Worm (Caenorhabditis elegans): ENCODE results near the gene sox-4.

ce11 chrX:3488993-3489392, 19.8 kb downstream of the sox-4 start, which contains the start of gene C12D12.3:
- TF ChIP-seq T22C8.4 (GFP tag; IDR thresholded peaks at IDR 0.05) = no peak
- no peak for TF ChIP-seq flt-1 (GFP tag; IDR thresholded peaks at IDR 0.05)
- TF ChIP-seq cog-1 (tag; optimal IDR thresholded peaks at IDR 0.05) = no peak
- no peak for TF ChIP-seq med-1 (GFP tag; optimal IDR thresholded peaks at IDR 0.05; ENCODE audit: insufficient read depth)
- TF ChIP-seq klf-2 (GFP tag; conservative IDR thresholded peaks at IDR 0.05) = no peak
- TF ChIP-seq ref-1 (GFP tag; conservative IDR thresholded peaks at IDR 0.05) = no peak
- TF ChIP-seq ztf-23 (GFP tag; IDR thresholded peaks at IDR 0.05) = no peak
- no peak for TF ChIP-seq tab-1 (GFP tag; IDR thresholded peaks at IDR 0.05)
- TF ChIP-seq ztf-29 (GFP tag; IDR thresholded peaks at IDR 0.05) = no peak

Data from whole organism, midembryonic.